Fruit fly (Drosophila melanogaster) whole organism, embryonic: ENCODE results near the gene dachs.

Source experiments
- Adf1 ChIP-seq: fragments of 200-800 bp; sonication (Bioruptor generic); IDR thresholded peaks from 2 replicates; pipeline ENCODE4 v1.3.6; 2022; ENCODE audit warnings: missing biosample characterization, missing genetic modification characterization
- CG10147 ChIP-seq: fragments of 200-800 bp; sonication (Bioruptor generic); optimal IDR thresholded peaks from 2 replicates; lab custom pipeline; 2019; ENCODE audit warnings: missing biosample characterization, mild to moderate bottlenecking, missing genetic modification characterization, moderate library complexity
- CG17359 ChIP-seq: fragments of 200-800 bp; sonication (Bioruptor generic); optimal IDR thresholded peaks from 3 replicates; lab custom pipeline; 2018; ENCODE audit warnings: missing biosample characterization, mild to moderate bottlenecking, missing genetic modification characterization, moderate library complexity
- CG17361 ChIP-seq: fragments of 200-800 bp; sonication (Bioruptor generic); IDR thresholded peaks from 3 replicates; pipeline ENCODE4 v1.3.6; 2022; ENCODE audit warnings: missing biosample characterization, missing genetic modification characterization
- CG17568 ChIP-seq: fragments of 200-800 bp; sonication (Bioruptor generic); optimal IDR thresholded peaks from 2 replicates; lab custom pipeline; 2018; ENCODE audit warnings: missing biosample characterization, mild to moderate bottlenecking, missing genetic modification characterization, moderate library complexity
- CG17912 ChIP-seq: fragments of 200-800 bp; sonication (Bioruptor generic); optimal IDR thresholded peaks from 2 replicates; lab custom pipeline; 2018; ENCODE audit warnings: missing biosample characterization, mild to moderate bottlenecking, missing genetic modification characterization
- CG2116 ChIP-seq: fragments of 200-800 bp; sonication (Bioruptor generic); optimal IDR thresholded peaks from 3 replicates; lab custom pipeline; 2018; ENCODE audit warnings: missing biosample characterization, mild to moderate bottlenecking, missing genetic modification characterization
- CG2199 ChIP-seq: fragments of 200-800 bp; sonication (Bioruptor generic); IDR thresholded peaks from 3 replicates; pipeline ENCODE4 v1.3.6; 2022; ENCODE audit warnings: missing biosample characterization, missing genetic modification characterization
- CG3065 ChIP-seq: fragments of 200-800 bp; sonication (Bioruptor generic); optimal IDR thresholded peaks from 2 replicates; lab custom pipeline; 2016; ENCODE audit warnings: missing biosample characterization, missing genetic modification characterization
- CG32532 ChIP-seq: fragments of 200-800 bp; sonication (Bioruptor generic); IDR thresholded peaks from 2 replicates; pipeline ENCODE4 v1.3.6; 2022; ENCODE audit warnings: missing biosample characterization, missing genetic modification characterization
- CG33213 ChIP-seq: fragments of 200-800 bp; sonication (Bioruptor generic); optimal IDR thresholded peaks from 3 replicates; lab custom pipeline; 2016; ENCODE audit warnings: missing biosample characterization, missing genetic modification characterization
- CG4360 ChIP-seq: fragments of 200-800 bp; sonication (Bioruptor generic); IDR thresholded peaks from 2 replicates; pipeline ENCODE4 v1.3.6; 2022; ENCODE audit warnings: missing biosample characterization, missing genetic modification characterization
- CG5180 ChIP-seq: fragments of 200-800 bp; sonication (Bioruptor generic); optimal IDR thresholded peaks from 3 replicates; lab custom pipeline; 2017; ENCODE audit warnings: missing biosample characterization, missing genetic modification characterization, mild to moderate bottlenecking, moderate library complexity, missing genetic modification reagents
- Dbx ChIP-seq: fragments of 200-800 bp; sonication (Bioruptor generic); IDR thresholded peaks from 3 replicates; pipeline ENCODE4 v1.3.6; 2022; ENCODE audit warnings: missing biosample characterization, missing genetic modification characterization
- Dfd ChIP-seq, 2 experiments: fragments of >200 bp; optimal IDR thresholded peaks; 2 replicates each; lab custom pipeline; 2017; ENCODE audit warnings: missing biosample characterization in 2 of 2, missing genetic modification characterization in 2 of 2
- Drgx ChIP-seq: fragments of 200-800 bp; sonication (Bioruptor generic); IDR thresholded peaks from 2 replicates; pipeline ENCODE4 v1.3.6; 2022; ENCODE audit warnings: missing biosample characterization, missing genetic modification characterization
- E2f2 ChIP-seq: fragments of 200-800 bp; sonication (Bioruptor generic); IDR thresholded peaks from 2 replicates; pipeline ENCODE4 v1.3.6; 2022; ENCODE audit warnings: missing biosample characterization, missing genetic modification characterization
- Hey ChIP-seq: fragments of 200-800 bp; sonication (Bioruptor generic); optimal IDR thresholded peaks from 3 replicates; lab custom pipeline; 2018; ENCODE audit warnings: missing biosample characterization, mild to moderate bottlenecking, missing genetic modification characterization
- Jarid2 ChIP-seq: fragments of 200-800 bp; sonication (Bioruptor generic); optimal IDR thresholded peaks from 3 replicates; lab custom pipeline; 2017; ENCODE audit warnings: mild to moderate bottlenecking, missing biosample characterization, missing genetic modification reagents, missing genetic modification characterization
- Mad ChIP-seq: fragments of 200-800 bp; sonication (Bioruptor generic); optimal IDR thresholded peaks from 2 replicates; lab custom pipeline; 2016; ENCODE audit warnings: missing biosample characterization, missing genetic modification characterization
- Med ChIP-seq: fragments of 200-800 bp; sonication (Bioruptor generic); peaks from one replicate; lab custom pipeline; 2016; ENCODE audit warnings: missing biosample characterization, missing genetic modification characterization, mild to moderate bottlenecking, inconsistent platforms, moderate library complexity
- Mrtf ChIP-seq: fragments of 200-800 bp; sonication (Bioruptor generic); IDR thresholded peaks from 3 replicates; pipeline ENCODE4 v1.3.6; 2022; ENCODE audit warnings: missing biosample characterization, missing genetic modification characterization
- NfI ChIP-seq: fragments of 200-800 bp; sonication (Bioruptor generic); optimal IDR thresholded peaks from 3 replicates; lab custom pipeline; 2018; ENCODE audit warnings: missing biosample characterization, mild to moderate bottlenecking, missing genetic modification characterization, moderate library complexity
- Oli ChIP-seq: fragments of 200-800 bp; sonication (Bioruptor generic); optimal IDR thresholded peaks from 2 replicates; lab custom pipeline; 2018; ENCODE audit warnings: missing biosample characterization, mild to moderate bottlenecking, missing genetic modification characterization, moderate library complexity
- Optix ChIP-seq: fragments of 200-800 bp; sonication (Bioruptor generic); IDR thresholded peaks from 3 replicates; pipeline ENCODE4 v1.3.6; 2022; ENCODE audit warnings: missing biosample characterization, missing genetic modification characterization
- ab ChIP-seq: fragments of 200-800 bp; sonication (Bioruptor generic); optimal IDR thresholded peaks from 2 replicates; lab custom pipeline; 2016; ENCODE audit warnings: missing biosample characterization, missing genetic modification characterization
- abd-A ChIP-seq: fragments of 200-800 bp; sonication (Bioruptor generic); optimal IDR thresholded peaks from 3 replicates; lab custom pipeline; 2019; ENCODE audit warnings: missing biosample characterization, mild to moderate bottlenecking, missing genetic modification characterization, moderate library complexity
- al ChIP-seq: fragments of 200-800 bp; sonication (Bioruptor generic); IDR thresholded peaks from 2 replicates; pipeline ENCODE4 v1.3.6; 2022; ENCODE audit warnings: missing biosample characterization, missing genetic modification characterization
- dm ChIP-seq: fragments of 200-800 bp; sonication (Bioruptor generic); optimal IDR thresholded peaks from 3 replicates; lab custom pipeline; 2016; ENCODE audit warnings: missing biosample characterization, missing genetic modification characterization
- eyg ChIP-seq: fragments of 200-800 bp; sonication (Bioruptor generic); optimal IDR thresholded peaks from 3 replicates; lab custom pipeline; 2016; ENCODE audit warnings: missing biosample characterization, missing genetic modification characterization
- grau ChIP-seq: fragments of 200-800 bp; optimal IDR thresholded peaks from 3 replicates; lab custom pipeline; 2019; ENCODE audit warnings: missing biosample characterization, mild to moderate bottlenecking, missing genetic modification characterization, moderate library complexity
- gsb-n ChIP-seq: fragments of 200-800 bp; sonication (Bioruptor generic); optimal IDR thresholded peaks from 3 replicates; lab custom pipeline; 2018; ENCODE audit warnings: missing biosample characterization, mild to moderate bottlenecking, missing genetic modification characterization
- kah ChIP-seq: fragments of 200-800 bp; sonication (Bioruptor generic); optimal IDR thresholded peaks from 2 replicates; lab custom pipeline; 2018; ENCODE audit warnings: missing biosample characterization, mild to moderate bottlenecking, missing genetic modification characterization
- lilli ChIP-seq: fragments of 200-800 bp; sonication (Bioruptor generic); optimal IDR thresholded peaks from 3 replicates; lab custom pipeline; 2016; ENCODE audit warnings: missing biosample characterization, missing genetic modification characterization
- luna ChIP-seq: fragments of 200-800 bp; sonication (Bioruptor generic); optimal IDR thresholded peaks from 2 replicates; lab custom pipeline; 2016; ENCODE audit warnings: missing biosample characterization, missing genetic modification characterization
- nom ChIP-seq: fragments of 200-800 bp; sonication (Bioruptor generic); optimal IDR thresholded peaks from 2 replicates; lab custom pipeline; 2017; ENCODE audit warnings: missing biosample characterization, missing genetic modification characterization, mild to moderate bottlenecking, moderate library complexity, missing genetic modification reagents
- onecut ChIP-seq: fragments of 200-800 bp; sonication (Bioruptor generic); IDR thresholded peaks from 2 replicates; pipeline ENCODE4 v1.3.6; 2022; ENCODE audit warnings: missing biosample characterization, missing genetic modification characterization
- pfk ChIP-seq: fragments of 200-800 bp; sonication (Bioruptor generic); optimal IDR thresholded peaks from 2 replicates; lab custom pipeline; 2018; ENCODE audit warnings: missing biosample characterization, mild to moderate bottlenecking, missing genetic modification characterization, moderate library complexity
- sd ChIP-seq: fragments of 200-800 bp; sonication (Bioruptor generic); optimal IDR thresholded peaks from 3 replicates; lab custom pipeline; 2018; ENCODE audit warnings: missing biosample characterization, mild to moderate bottlenecking, missing genetic modification characterization, moderate library complexity
- seq ChIP-seq: fragments of 200-800 bp; sonication (Bioruptor generic); IDR thresholded peaks from 2 replicates; pipeline ENCODE4 v1.3.6; 2022; ENCODE audit warnings: missing biosample characterization, missing genetic modification characterization
- so ChIP-seq: fragments of 200-800 bp; sonication (Bioruptor generic); IDR thresholded peaks from 3 replicates; pipeline ENCODE4 v1.3.6; 2022; ENCODE audit warnings: missing biosample characterization, missing genetic modification characterization
- sqz ChIP-seq: fragments of 200-800 bp; sonication (Bioruptor generic); optimal IDR thresholded peaks from 3 replicates; lab custom pipeline; 2018; ENCODE audit warnings: missing biosample characterization, mild to moderate bottlenecking, missing genetic modification characterization
- twi ChIP-seq: fragments of 200-800 bp; optimal IDR thresholded peaks from 2 replicates; lab custom pipeline; 2019; ENCODE audit warnings: missing biosample characterization, mild to moderate bottlenecking, missing genetic modification characterization, moderate library complexity
- tx ChIP-seq: fragments of 200-800 bp; sonication (Bioruptor generic); optimal IDR thresholded peaks from 2 replicates; lab custom pipeline; 2016; ENCODE audit warnings: missing biosample characterization, missing genetic modification characterization
- wdn ChIP-seq: fragments of 200-800 bp; sonication (Bioruptor generic); IDR thresholded peaks from 2 replicates; pipeline ENCODE4 v1.3.6; 2022; ENCODE audit warnings: missing biosample characterization, missing genetic modification characterization
- z ChIP-seq: fragments of 200-800 bp; sonication (Bioruptor generic); IDR thresholded peaks from 3 replicates; pipeline ENCODE4 v1.3.6; 2022; ENCODE audit warnings: missing biosample characterization, missing genetic modification characterization

dachs gene

dm6 chr2L:8466643-8467042 lies at the start of gene dachs:
dachs (plus strand) TSS chr2L:8466817.
- no peak for TF ChIP-seq Mad (GFP tag; lab: Kevin White, UChicago)
- TF ChIP-seq al (GFP tag; lab: Robert Waterston, UW) = no peak
- no peak for TF ChIP-seq eyg (GFP tag; lab: Kevin White, UChicago)
- no peak for TF ChIP-seq Dbx (GFP tag; lab: Robert Waterston, UW)
- TF ChIP-seq CG5180 (GFP tag; lab: Kevin White, UChicago) = peak; percentile 95
- no peak for TF ChIP-seq CG17359 (tag; lab: Kevin White, UChicago)
- TF ChIP-seq grau (tag; lab: Kevin White, UChicago) = peak; percentile 28
- TF ChIP-seq CG10147 = no peak
- TF ChIP-seq wdn (GFP tag; lab: Robert Waterston, UW) = no peak
- no peak for TF ChIP-seq dm
- no peak for TF ChIP-seq Jarid2 (GFP tag; lab: Kevin White, UChicago)

DNA sequence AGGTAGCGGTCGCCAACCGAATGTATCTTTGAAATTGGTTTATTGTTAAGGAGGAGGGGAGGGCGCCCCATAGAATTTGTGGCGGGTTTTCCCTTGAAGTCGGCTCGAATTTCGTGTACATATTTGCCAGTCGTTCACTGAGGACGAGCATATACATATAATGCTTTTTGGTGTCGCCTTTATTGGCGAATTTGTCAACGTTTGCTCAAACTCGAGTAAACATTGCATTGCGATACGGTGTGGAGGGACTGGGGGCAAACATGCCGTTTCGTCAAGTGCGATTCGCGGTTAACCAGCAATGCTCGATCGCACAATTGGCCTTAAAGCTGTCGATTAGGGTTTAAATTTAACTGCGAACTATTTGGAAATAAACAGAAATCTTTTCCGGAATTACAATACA lies 49.1 kb upstream of the dachs start:
- 0 out of 3 replicates have a peak, but pooled peaks have one; percentile 8 for TF ChIP-seq CG2199 (GFP tag; lab: Robert Waterston, UW)
- no peak for TF ChIP-seq CG32532
- no peak for TF ChIP-seq E2f2 (GFP tag; lab: Robert Waterston, UW)
- TF ChIP-seq Hey (tag; lab: Kevin White, UChicago) = no peak

DNA sequence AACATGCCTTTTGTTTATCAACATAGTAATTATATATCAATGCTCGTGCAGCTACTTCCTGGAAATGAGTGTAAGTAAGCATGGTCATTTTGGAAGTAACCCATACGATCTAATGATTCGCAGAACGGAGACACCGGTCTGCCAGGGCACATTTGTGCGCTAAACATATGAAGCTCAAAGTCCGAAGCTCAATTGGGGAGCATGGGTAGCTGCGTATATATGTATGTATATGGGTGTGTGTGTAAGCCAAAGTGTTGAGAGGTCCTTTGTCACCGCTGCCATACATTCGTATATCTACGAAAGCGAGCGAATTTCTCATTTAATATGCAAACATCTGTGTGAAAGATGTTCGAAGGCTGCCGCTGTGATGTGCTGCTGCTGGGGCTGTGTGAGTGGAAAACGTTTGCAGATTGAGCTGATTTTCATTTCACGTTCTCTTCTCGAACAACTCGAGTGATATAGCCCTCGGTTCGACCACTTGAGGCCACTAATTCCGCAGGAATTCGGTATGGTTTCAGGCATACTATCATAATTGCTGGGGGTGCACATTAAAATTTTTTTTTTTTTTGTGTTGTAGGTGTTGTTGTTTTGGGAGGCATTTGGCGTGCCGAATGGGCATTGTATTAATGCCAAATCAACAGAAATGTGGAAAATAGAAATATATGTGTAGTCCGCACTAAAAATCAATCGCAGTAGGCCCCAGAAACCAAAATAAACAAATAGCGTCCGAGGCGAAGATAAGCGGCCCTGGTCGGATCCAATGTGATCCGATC lies 48.3 kb upstream of the dachs start:
- TF ChIP-seq onecut (no peak), CG3065 (GFP tag; lab: Kevin White, UChicago) (no peak), CG17568 (no peak), Drgx (GFP tag; lab: Robert Waterston, UW) (0 out of 2 replicates have a peak, but pooled peaks have one; percentile 24), CG17912 (GFP tag; lab: Kevin White, UChicago) (no peak), sd (tag; lab: Kevin White, UChicago) (peak; percentile 85), twi (tag; lab: Kevin White, UChicago) (peak; percentile 88), CG5180 (GFP tag; lab: Kevin White, UChicago) (peak; percentile 51), nom (GFP tag; lab: Kevin White, UChicago) (peak; percentile 83), tx (GFP tag; lab: Kevin White, UChicago) (no peak), so (GFP tag; lab: Robert Waterston, UW) (no peak), Med (GFP tag; lab: Kevin White, UChicago) (peak; percentile 65), abd-A (peak; percentile 33), NfI (no peak), z (peak; percentile 82)

dm6 chr2L:8419382-8419940 lies 47.2 kb upstream of the dachs start:
- TF ChIP-seq CG2116 (no peak), ab (GFP tag; lab: Kevin White, UChicago) (no peak), CG4360 (GFP tag; lab: Robert Waterston, UW) (peak; percentile 69), kah (no peak), CG33213 (GFP tag; lab: Kevin White, UChicago) (no peak), Adf1 (peak; percentile 87), seq (GFP tag; lab: Robert Waterston, UW) (no peak), gsb-n (tag; lab: Kevin White, UChicago) (peak; percentile 38), luna (GFP tag; lab: Kevin White, UChicago) (no peak), lilli (GFP tag; lab: Kevin White, UChicago) (no peak), Optix (no peak), sd (tag; lab: Kevin White, UChicago) (peak; percentile 29), CG17361 (GFP tag; lab: Robert Waterston, UW) (no peak), Oli (tag; lab: Kevin White, UChicago) (no peak), Dfd (GFP tag; optimal IDR thresholded peaks at IDR 0.05; lab: Kevin White, UChicago) (no peak), sqz (GFP tag; lab: Kevin White, UChicago) (peak; percentile 53), pfk (no peak), Mrtf (GFP tag; lab: Robert Waterston, UW) (0 out of 3 replicates have a peak, but pooled peaks have one; percentile 17)
